Fruit fly (Drosophila melanogaster) whole organism, larva: ENCODE data around the gene Jwa.

Experiments
- noc ChIP-seq: fragments of 200-800 bp; sonication (Bioruptor generic); optimal IDR thresholded peaks from 3 replicates; lab custom pipeline; 2019; ENCODE audit warnings: missing biosample characterization, mild to moderate bottlenecking, missing genetic modification characterization, moderate library complexity

The Jwa gene

DNA sequence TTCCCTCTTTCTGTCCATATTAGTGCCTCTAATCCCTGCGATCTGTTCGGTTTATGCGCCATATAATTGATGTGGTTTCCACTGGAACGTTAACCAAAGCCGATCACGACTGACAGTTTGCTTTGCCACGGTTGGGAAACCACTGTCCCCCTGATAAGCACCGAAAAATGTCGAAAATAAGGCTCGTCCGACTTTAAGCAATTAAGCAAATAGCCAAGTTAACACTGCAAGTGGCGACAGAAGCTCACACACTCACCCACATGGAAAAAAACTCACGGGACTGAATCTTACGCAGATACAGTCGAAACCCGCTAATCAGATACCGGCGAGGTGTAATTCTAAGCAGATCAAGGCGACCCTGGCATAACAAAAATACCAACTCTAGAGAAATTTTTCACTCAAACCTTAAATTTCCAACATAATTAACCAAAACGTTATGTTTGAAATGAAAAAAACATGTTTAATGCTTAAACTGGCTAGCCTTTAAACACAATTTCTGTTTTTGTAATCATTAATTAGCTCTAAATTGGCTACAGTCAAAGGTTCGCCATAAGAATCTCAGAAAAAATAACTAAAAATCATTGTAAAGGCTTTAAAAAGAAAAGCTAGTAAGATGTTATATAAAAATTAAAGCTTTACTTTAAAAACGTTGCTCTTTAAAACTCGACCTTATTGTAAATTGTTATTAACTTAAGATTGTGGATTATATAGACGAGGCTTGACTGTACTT lies 27.4 kb downstream of the Jwa start:
- peak; percentile 76 for TF ChIP-seq noc (tag; lab: Kevin White, UChicago)

DNA sequence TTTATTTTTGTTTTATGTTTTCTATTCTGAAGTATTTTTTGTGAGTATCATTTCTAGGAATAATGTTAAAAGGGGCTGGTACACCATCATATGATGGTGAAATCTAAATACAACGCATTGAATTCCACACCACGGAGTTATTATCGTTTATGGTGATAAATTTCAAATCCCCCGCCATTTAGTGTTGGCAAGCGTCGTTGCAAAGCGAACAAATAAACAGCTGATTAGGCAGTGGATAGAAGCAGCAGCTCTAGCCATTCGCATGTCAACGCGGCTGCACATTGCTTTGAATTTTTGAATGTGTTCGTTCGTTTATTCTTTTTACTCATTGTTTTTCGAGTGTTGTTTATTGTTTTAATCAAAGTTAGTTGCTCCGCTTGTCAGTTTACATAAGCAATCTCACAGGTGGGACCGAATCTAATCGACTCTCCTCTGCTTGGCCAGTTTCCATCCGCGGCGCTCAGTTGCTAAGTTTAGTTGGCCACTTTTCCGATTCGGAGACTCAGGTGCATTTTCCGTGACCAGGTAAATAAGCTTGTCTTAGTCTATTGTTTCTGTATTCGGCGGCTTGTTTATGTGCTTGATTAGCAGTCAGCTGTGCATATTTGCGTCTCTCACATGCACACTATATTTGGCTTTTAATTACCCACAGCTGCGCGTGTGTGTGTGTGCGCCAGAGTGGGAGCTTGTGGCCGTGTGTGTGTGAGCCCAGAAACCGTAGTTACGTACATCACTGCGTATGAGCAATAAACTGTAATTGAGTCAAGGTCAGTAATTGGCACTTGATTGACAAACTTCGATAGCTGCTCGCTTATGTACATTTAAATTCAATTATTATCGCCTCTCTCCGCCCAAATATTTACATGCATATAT lies 28.3 kb downstream of the Jwa start, which contains the start of the genes Mst36Fa and CG31751:
Gene Mst36Fa, minus strand, starts transcription at position 51 of the 873 bp plus-strand sequence.
Gene CG31751, plus strand, starts transcription at position 274 of the 873 bp plus-strand sequence.
- peak; percentile 76 for TF ChIP-seq noc (tag; lab: Kevin White, UChicago)

DNA sequence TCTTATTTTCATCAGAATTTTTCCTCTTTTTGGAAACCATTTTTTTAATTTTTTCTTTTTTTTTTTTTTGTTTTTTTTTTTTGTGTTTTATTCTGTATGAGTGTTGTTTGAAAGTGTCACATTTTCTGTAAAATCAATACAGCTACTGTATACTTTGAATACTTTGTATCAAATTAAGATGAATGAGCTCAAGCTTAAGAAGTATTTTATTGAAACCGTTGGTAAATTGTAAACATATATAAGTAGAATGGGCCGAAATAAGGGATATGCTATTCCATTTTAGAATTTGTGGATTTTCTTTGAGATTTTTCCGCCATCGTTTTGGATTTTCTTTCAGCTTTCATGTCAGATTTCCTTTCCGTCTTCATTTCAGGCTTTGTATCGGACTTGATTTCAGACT lies 30.5 kb downstream of the Jwa start, which contains the start of gene Mst36Fb:
Gene Mst36Fb, minus strand, starts transcription at position 101 of the 400 bp plus-strand sequence.
- no peak for TF ChIP-seq noc (tag; lab: Kevin White, UChicago)

DNA sequence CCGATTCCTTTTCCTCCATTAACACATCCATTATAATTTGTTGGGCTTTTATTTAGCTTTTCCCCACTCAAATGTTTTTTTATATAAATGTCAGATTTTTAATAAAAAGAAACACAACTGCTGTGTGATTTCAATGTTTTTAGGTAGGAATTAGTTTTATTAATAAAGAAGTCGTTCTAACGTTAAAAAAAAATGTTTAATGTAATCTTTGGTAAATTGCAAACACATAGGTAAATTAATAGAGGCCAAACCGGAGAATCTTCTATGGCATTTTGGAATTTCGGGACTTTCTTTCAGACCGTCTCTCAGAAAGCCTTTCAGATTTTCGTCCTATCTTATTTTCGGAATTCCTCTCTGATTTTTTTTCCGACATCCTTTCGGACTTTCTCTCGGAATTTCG lies 32.3 kb downstream of the Jwa start, which contains the start of gene CG43339:
Gene CG43339, minus strand, starts transcription at position 101 of the 400 bp plus-strand sequence.
- TF ChIP-seq noc (tag; lab: Kevin White, UChicago): no peak

DNA sequence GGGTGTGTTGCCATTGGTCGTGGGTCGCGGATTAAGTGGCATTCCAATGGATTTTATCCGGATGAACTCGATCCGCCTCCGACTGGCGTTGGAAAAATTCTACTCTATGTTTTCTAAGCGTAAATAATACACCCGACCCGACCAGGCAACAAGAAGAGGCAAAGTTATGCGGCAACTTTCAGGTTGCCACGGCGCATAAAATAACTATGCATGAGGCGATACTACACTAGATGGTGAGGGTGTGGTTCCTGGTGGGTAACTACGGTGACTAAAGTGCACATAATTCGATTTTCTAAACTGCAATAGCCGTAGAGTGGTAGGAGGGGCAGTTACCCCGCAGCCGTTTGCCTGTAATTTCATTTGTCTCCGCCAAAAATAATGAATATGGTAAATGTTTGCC lies 34.4 kb downstream of the Jwa start, which contains the start of gene CG43338:
Gene CG43338, minus strand, starts transcription at position 101 of the 400 bp plus-strand sequence.
- TF ChIP-seq noc (tag; lab: Kevin White, UChicago): no peak

DNA sequence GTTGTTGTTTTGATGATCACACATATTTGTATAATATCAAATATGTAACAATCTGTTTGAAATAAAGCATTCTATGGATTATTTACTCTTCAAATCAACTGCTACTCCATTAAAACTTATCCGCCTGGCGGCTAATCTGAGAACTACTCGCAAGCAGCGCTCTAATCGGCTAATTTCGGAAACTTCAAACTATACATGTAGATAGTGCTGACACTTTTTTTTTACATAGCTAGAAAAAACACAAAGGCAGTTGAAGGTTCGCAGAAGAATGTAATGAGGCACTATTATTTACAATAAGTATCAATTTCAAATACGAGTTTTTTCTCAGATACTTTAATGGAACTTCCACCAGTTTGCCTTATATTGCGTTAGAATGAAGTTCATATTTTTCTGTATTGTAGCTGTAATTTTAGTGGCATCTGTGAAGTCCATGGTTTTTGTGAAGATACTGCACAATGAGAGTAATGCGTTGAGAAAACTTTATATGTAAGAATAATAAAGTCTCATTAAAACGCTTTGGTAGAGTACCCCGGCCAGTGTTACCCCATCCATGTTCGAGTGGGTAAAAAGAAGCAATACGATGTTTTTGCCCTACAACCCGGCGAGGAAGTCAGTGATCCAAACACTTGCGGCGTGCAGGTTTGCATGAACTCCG lies 39.4 kb downstream of the Jwa start:
- TF ChIP-seq noc (tag; lab: Kevin White, UChicago): no peak

DNA sequence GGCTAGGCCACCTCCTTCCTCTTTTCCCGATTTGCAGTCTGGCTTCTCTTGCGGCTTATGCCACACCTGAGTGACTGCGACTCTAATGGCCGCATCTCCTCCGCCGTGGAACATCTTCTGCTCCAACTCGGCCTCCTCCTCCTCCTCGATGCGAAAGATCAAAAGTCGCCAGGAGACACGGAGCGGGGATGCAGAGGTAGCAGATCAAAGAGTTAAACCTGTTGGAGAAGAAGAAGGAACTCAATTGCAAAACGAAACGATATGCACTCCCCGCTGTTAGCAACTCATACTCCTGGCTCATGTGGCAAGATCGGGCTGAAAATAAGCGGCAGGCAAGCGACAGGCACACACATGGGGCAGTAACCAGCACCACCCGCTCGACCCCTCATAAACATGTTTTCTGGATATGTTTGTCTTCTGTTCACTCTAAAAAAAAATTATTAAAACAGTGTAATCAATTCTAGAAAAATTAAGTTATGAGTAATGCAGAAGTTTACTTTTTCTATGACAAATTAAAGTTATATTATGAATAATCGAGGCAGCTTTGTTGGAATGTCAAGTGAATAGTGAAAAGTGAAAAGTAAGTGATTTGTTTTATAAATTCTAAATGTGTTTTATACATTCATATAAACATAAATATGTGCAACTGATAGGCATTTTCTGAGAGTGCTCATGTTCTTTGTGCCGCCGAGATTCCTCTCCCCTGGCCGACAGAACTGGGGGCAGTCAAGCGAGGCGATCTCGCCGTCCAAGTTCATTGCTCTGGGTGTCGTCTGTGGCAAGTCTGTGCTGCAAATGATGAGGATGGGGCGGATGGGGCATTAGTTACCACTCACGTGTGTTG lies 40.6 kb downstream of the Jwa start:
- TF ChIP-seq noc (tag; lab: Kevin White, UChicago): no peak

DNA sequence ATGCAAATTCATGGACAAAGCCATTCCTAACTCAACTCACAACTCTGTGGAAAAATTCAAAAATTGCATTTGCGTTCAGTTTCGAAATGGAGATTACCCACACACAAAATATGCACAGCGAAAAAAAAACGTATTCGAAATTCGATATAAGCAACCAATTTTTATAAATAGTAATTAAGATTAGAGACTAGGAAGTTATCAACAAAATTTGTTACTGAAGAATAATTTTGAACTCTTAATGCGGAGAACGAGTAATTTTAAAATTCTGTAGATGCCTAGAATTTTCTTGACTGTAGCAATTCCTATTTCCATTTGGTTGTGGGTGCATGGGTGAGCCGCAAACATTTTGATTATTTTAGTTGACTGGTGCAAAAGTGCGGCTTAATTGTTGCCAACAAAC lies 42.1 kb downstream of the Jwa start:
- TF ChIP-seq noc (tag; lab: Kevin White, UChicago): no peak

DNA sequence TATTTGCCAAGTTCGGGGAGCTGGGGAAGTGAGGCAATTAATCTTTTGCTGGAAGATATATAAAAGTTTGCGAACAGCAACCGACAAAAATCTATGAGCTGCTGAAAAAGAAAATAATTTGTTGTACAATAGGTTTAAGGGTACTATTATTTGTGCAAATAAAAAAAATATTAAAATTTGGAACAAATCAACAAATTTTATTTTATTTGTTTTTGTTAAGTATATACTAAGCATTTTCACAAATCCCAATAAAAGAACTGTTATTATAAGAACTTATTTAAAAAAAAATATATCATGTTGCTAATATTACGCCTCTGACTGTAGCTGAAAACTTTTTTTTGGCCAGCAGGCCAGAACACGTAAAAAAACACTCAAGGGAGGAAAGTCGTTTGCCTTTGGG lies 47.4 kb downstream of the Jwa start:
- TF ChIP-seq noc (tag; lab: Kevin White, UChicago): no peak

DNA sequence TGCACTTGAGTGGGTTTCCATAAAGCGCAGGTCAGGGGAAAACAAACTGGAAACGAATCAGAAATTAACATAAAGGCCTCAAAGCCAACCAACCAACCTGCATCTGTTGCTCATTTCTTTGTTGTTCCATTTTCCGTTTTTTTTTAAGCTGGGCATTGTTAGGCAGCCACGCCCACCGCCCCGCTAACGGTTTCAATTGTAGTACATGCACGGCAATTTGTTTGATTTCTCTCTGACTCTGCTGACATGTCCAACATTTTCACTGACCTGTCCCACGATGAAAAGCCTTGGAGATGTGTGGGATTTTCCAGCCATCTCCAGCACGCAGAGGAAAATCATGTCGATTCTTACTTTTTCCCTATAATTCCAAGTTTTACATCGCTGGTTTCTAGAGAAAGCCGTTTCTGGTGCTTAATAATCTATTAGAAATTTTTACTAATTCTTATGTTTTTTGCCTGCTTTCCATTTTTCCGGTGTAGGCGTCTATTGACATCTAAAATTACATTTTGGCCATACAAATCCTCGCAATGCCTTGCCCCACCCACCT lies 48.7 kb downstream of the Jwa start:
- no peak for TF ChIP-seq noc (tag; lab: Kevin White, UChicago)
